Worm (Caenorhabditis elegans) whole organism, L1 larva: ENCODE measurements around the gene C54D10.3.

Source experiments
- Y116A8C.19 ChIP-seq: sonication (generic microtip); optimal IDR thresholded peaks from 2 replicates; lab custom pipeline; 2016; ENCODE audit warnings: missing compliant biosample characterization, missing genetic modification characterization, borderline replicate concordance
- aha-1 ChIP-seq: fragments of 150-350 bp; optimal IDR thresholded peaks from 2 replicates; lab custom pipeline; 2014; ENCODE audit warnings: missing biosample characterization, missing genetic modification characterization
- alr-1 ChIP-seq: fragments of 200-800 bp; sonication (Bioruptor generic); optimal IDR thresholded peaks from 2 replicates; lab custom pipeline; 2018; ENCODE audit warnings: borderline replicate concordance, mild to moderate bottlenecking, missing genetic modification characterization, missing compliant biosample characterization
- blmp-1 ChIP-seq: fragments of 150-350 bp; optimal IDR thresholded peaks from 2 replicates; lab custom pipeline; 2014; ENCODE audit warnings: missing biosample characterization, missing genetic modification characterization
- ceh-82 ChIP-seq, 3 experiments: fragments of 150-350 bp in 1 of 3; sonication (generic microtip) in 2 of 3; optimal IDR thresholded peaks; 2 replicates each; lab custom pipeline; 2014 to 2017; ENCODE audit warnings: missing biosample characterization in 3 of 3, missing genetic modification characterization in 3 of 3
- dpl-1 ChIP-seq, 3 experiments: fragments of 150-350 bp in 2 of 3; sonication (generic microtip) in 1 of 3; optimal IDR thresholded peaks; 2 replicates each; lab custom pipeline; 2014 to 2017; ENCODE audit warnings: missing biosample characterization in 3 of 3, missing genetic modification characterization in 3 of 3, missing genetic modification reagents in 3 of 3
- dsc-1 ChIP-seq: sonication (generic microtip); optimal IDR thresholded peaks from 2 replicates; lab custom pipeline; 2016; ENCODE audit warnings: mild to moderate bottlenecking, missing genetic modification characterization, missing compliant biosample characterization
- efl-1 ChIP-seq, 4 experiments: fragments of 150-350 bp; optimal IDR thresholded peaks in 3 of 4; peaks in 1 of 4; 1 replicate in 1 of 4; 2 replicates in 3 of 4; lab custom pipeline; 2014; ENCODE audit warnings: missing biosample characterization in 2 of 4, missing genetic modification characterization in 2 of 4, missing genetic modification reagents in 2 of 4
- egl-13 ChIP-seq: sonication (generic microtip); optimal IDR thresholded peaks from 2 replicates; lab custom pipeline; 2016; ENCODE audit warnings: missing genotype, missing genetic modification reagents, missing genetic modification characterization, missing compliant biosample characterization
- elt-2 ChIP-seq: sonication (generic microtip); optimal IDR thresholded peaks from 2 replicates; lab custom pipeline; 2016; ENCODE audit warnings: missing genetic modification characterization, mild to moderate bottlenecking, inconsistent platforms, missing compliant biosample characterization, missing genetic modification reagents
- elt-3 ChIP-seq, 6 experiments: fragments of 150-350 bp in 1 of 6; sonication (generic microtip); optimal IDR thresholded peaks; 2 replicates each; lab custom pipeline; 2017 to 2018; ENCODE audit warnings: missing biosample characterization in 6 of 6, missing genetic modification characterization in 6 of 6, inconsistent platforms in 1 of 6
- ets-5 ChIP-seq: fragments of 200-800 bp; sonication (Bioruptor generic); IDR thresholded peaks from 2 replicates; pipeline ENCODE4 v1.3.6; 2022; ENCODE audit warnings: missing genetic modification characterization, missing compliant biosample characterization
- fkh-10 ChIP-seq: sonication (generic microtip); optimal IDR thresholded peaks from 2 replicates; lab custom pipeline; 2017; ENCODE audit warnings: missing biosample characterization, missing genetic modification reagents, missing genetic modification characterization
- fos-1 ChIP-seq: fragments of 150-350 bp; optimal IDR thresholded peaks from 2 replicates; lab custom pipeline; 2014; ENCODE audit warnings: missing biosample characterization, missing genetic modification characterization
- grh-1 ChIP-seq: fragments of 200-800 bp; sonication (Bioruptor generic); IDR thresholded peaks from 2 replicates; pipeline ENCODE4 v1.3.6; 2022; ENCODE audit warnings: missing genetic modification reagents, missing genetic modification characterization, missing compliant biosample characterization
- hlh-17 ChIP-seq: fragments of 200-800 bp; sonication (Bioruptor generic); optimal IDR thresholded peaks from 2 replicates; lab custom pipeline; 2018; ENCODE audit warnings: missing genetic modification characterization, mild to moderate bottlenecking, missing compliant biosample characterization, moderate library complexity, borderline replicate concordance
- hpl-2 ChIP-seq: fragments of 150-350 bp; optimal IDR thresholded peaks from 2 replicates; lab custom pipeline; 2014; ENCODE audit warnings: missing biosample characterization, missing genetic modification reagents, missing genetic modification characterization
- irx-1 ChIP-seq: sonication (generic microtip); optimal IDR thresholded peaks from 2 replicates; lab custom pipeline; 2016; ENCODE audit warnings: missing genetic modification characterization, missing compliant biosample characterization
- isw-1 ChIP-seq: fragments of 200-800 bp; sonication (Bioruptor generic); IDR thresholded peaks from 2 replicates; pipeline ENCODE4 v1.3.6; 2022; ENCODE audit warnings: missing genetic modification characterization, missing compliant biosample characterization
- jun-1 ChIP-seq: fragments of 150-350 bp; optimal IDR thresholded peaks from 2 replicates; lab custom pipeline; 2014; ENCODE audit warnings: missing biosample characterization, missing genetic modification reagents, missing genetic modification characterization
- lin-13 ChIP-seq: fragments of 150-350 bp; optimal IDR thresholded peaks from 2 replicates; lab custom pipeline; 2014; ENCODE audit warnings: missing biosample characterization, missing genetic modification reagents, missing genetic modification characterization
- lin-15B ChIP-seq: fragments of 150-350 bp; sonication (generic microtip); optimal IDR thresholded peaks from 3 replicates; lab custom pipeline; 2014; ENCODE audit warnings: missing biosample characterization, missing genetic modification characterization
- lin-35 ChIP-seq, 2 experiments: fragments of 150-350 bp; optimal IDR thresholded peaks; 2 replicates each; lab custom pipeline; 2014; ENCODE audit warnings: missing biosample characterization in 2 of 2, missing genetic modification characterization in 2 of 2, missing genetic modification reagents in 2 of 2
- lin-39 ChIP-seq: fragments of 150-350 bp; optimal IDR thresholded peaks from 2 replicates; lab custom pipeline; 2014; ENCODE audit warnings: missing biosample characterization, missing genetic modification reagents, missing genetic modification characterization
- lsy-2 ChIP-seq, 2 experiments: fragments of 150-350 bp; optimal IDR thresholded peaks; 2 replicates each; lab custom pipeline; 2014; ENCODE audit warnings: missing biosample characterization in 2 of 2, missing genetic modification characterization in 2 of 2
- mdl-1 ChIP-seq, 2 experiments: fragments of 150-350 bp; optimal IDR thresholded peaks; 2 replicates each; lab custom pipeline; 2014 to 2017; ENCODE audit warnings: missing biosample characterization in 2 of 2, missing genetic modification characterization in 2 of 2, inconsistent platforms in 1 of 2
- mef-2 ChIP-seq: fragments of 150-350 bp; optimal IDR thresholded peaks from 2 replicates; lab custom pipeline; 2014; ENCODE audit warnings: missing biosample characterization, missing genetic modification characterization
- nhr-11 ChIP-seq: fragments of 150-350 bp; optimal IDR thresholded peaks from 2 replicates; lab custom pipeline; 2014; ENCODE audit warnings: missing biosample characterization, missing genetic modification characterization
- nhr-19 ChIP-seq: fragments of 200-800 bp; sonication (Bioruptor generic); conservative IDR thresholded peaks from 2 replicates; pipeline ENCODE4 v1.3.6; 2022; ENCODE audit warnings: missing genetic modification characterization, missing compliant biosample characterization
- nhr-20 ChIP-seq: sonication (generic microtip); optimal IDR thresholded peaks from 2 replicates; lab custom pipeline; 2016; ENCODE audit warnings: mild to moderate bottlenecking, missing genetic modification characterization, missing compliant biosample characterization
- nhr-28 ChIP-seq: fragments of 150-350 bp; optimal IDR thresholded peaks from 2 replicates; lab custom pipeline; 2014; ENCODE audit warnings: missing biosample characterization, missing genetic modification characterization
- nhr-47 ChIP-seq: sonication (generic microtip); optimal IDR thresholded peaks from 2 replicates; lab custom pipeline; 2016; ENCODE audit warnings: mild to moderate bottlenecking, missing genetic modification characterization, moderate library complexity, missing compliant biosample characterization
- nhr-71 ChIP-seq: sonication (generic microtip); optimal IDR thresholded peaks from 2 replicates; lab custom pipeline; 2016; ENCODE audit warnings: mild to moderate bottlenecking, missing genetic modification characterization, moderate library complexity, missing compliant biosample characterization
- nhr-90 ChIP-seq: sonication (generic microtip); optimal IDR thresholded peaks from 2 replicates; lab custom pipeline; 2016; ENCODE audit warnings: mild to moderate bottlenecking, missing genetic modification characterization, missing compliant biosample characterization; ENCODE audit not compliant: poor library complexity
- pax-3 ChIP-seq: fragments of 200-800 bp; sonication (Bioruptor generic); optimal IDR thresholded peaks from 2 replicates; lab custom pipeline; 2018; ENCODE audit warnings: mild to moderate bottlenecking, missing genetic modification characterization, moderate library complexity, missing compliant biosample characterization
- skn-1 ChIP-seq: fragments of 150-350 bp; optimal IDR thresholded peaks from 2 replicates; lab custom pipeline; 2014; ENCODE audit warnings: missing biosample characterization, missing genetic modification characterization
- snu-23 ChIP-seq: sonication (generic microtip); optimal IDR thresholded peaks from 2 replicates; lab custom pipeline; 2016; ENCODE audit warnings: missing genetic modification characterization, missing compliant biosample characterization
- sox-4 ChIP-seq: sonication (generic microtip); optimal IDR thresholded peaks from 2 replicates; lab custom pipeline; 2016; ENCODE audit warnings: missing genetic modification characterization, missing compliant biosample characterization
- sptf-1 ChIP-seq: fragments of 150-350 bp; optimal IDR thresholded peaks from 2 replicates; lab custom pipeline; 2014; ENCODE audit warnings: missing biosample characterization, missing genetic modification characterization
- swsn-7 ChIP-seq: sonication (generic microtip); optimal IDR thresholded peaks from 2 replicates; lab custom pipeline; 2016; ENCODE audit warnings: missing genetic modification characterization, missing compliant biosample characterization
- tbx-2 ChIP-seq: sonication (generic microtip); optimal IDR thresholded peaks from 2 replicates; lab custom pipeline; 2016; ENCODE audit warnings: missing genetic modification characterization, missing compliant biosample characterization
- tlp-1 ChIP-seq: fragments of 150-350 bp; optimal IDR thresholded peaks from 2 replicates; lab custom pipeline; 2014; ENCODE audit warnings: missing biosample characterization, missing genetic modification characterization
- unc-86 ChIP-seq: sonication (generic microtip); optimal IDR thresholded peaks from 2 replicates; lab custom pipeline; 2016; ENCODE audit warnings: missing genetic modification characterization, missing compliant biosample characterization
- vab-15 ChIP-seq: sonication (generic microtip); optimal IDR thresholded peaks from 2 replicates; lab custom pipeline; 2017; ENCODE audit warnings: missing genotype, mild to moderate bottlenecking, missing genetic modification characterization, missing compliant biosample characterization
- xbp-1 ChIP-seq: sonication (generic microtip); optimal IDR thresholded peaks from 2 replicates; lab custom pipeline; 2016; ENCODE audit warnings: missing genetic modification characterization, missing compliant biosample characterization
- zag-1 ChIP-seq: fragments of 150-350 bp; optimal IDR thresholded peaks from 2 replicates; lab custom pipeline; 2014; ENCODE audit warnings: missing biosample characterization, missing genetic modification characterization
- ztf-11 ChIP-seq, 2 experiments: sonication (generic microtip); optimal IDR thresholded peaks; 2 replicates each; lab custom pipeline; 2016 to 2017; ENCODE audit warnings: missing genetic modification characterization in 2 of 2, missing biosample characterization in 1 of 2, missing compliant biosample characterization in 1 of 2

The C54D10.3 gene

ce11 chrV:12395699-12396098, 22.7 kb upstream of the C54D10.3 start, which contains the start of gene twk-14:
TSS of gene twk-14 (minus strand) at chrV:12395706.
- peak; percentile 48 for TF ChIP-seq pax-3 (tag; lab: Kevin White, UChicago)
- peak; percentile 9 for TF ChIP-seq egl-13 (tag; lab: Kevin White, UChicago)
- no peak for TF ChIP-seq irx-1
- peak; percentile 90 for TF ChIP-seq dsc-1 (tag; lab: Kevin White, UChicago)

DNA sequence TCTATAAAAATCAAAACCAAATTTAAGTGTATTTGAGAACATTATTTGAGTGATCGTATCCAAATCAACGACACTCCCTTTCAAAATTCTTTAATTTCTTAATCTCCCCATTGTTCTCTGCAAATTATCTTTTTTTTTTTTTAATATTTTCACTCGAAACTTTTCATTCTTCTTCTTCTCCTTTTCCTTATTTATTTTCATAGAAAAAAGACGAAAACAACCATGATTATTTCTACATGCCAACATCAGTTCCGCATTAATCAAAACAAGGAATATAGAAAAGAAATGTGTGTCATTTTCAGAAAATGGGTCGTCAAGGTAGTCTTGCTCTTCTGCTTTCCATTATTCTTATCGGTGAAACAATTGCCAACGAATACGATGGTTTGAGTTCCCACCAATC, 20.8 kb upstream of the C54D10.3 start, which contains the start of gene K01D12.5:
Gene K01D12.5, plus strand, starts transcription at position 301 of the 400 bp plus-strand sequence.
- TF ChIP-seq lin-39 (tag; lab: Kevin White, UChicago) = no peak

ce11 chrV:12400677-12401236, 17.6 kb upstream of the C54D10.3 start, which contains the start of the genes K01D12.20 and miga-1:
TSS of gene K01D12.20 (minus strand) at chrV:12400814.
TSS of gene miga-1 (minus strand) at chrV:12400859.
- peak; percentile 31 for TF ChIP-seq tbx-2
- no peak for TF ChIP-seq ets-5 (GFP tag; lab: Robert Waterston, UW)
- TF ChIP-seq elt-3 (tag; optimal IDR thresholded peaks at IDR 0.05; lab: Kevin White, UChicago) = no peak
- TF ChIP-seq hlh-17 (GFP tag; lab: Kevin White, UChicago) = no peak
- TF ChIP-seq grh-1 (GFP tag; lab: Robert Waterston, UW) = no peak
- TF ChIP-seq lsy-2 (tag; optimal IDR thresholded peaks at IDR 0.05; lab: Kevin White, UChicago) = peak; percentile 55 to 62
- TF ChIP-seq dpl-1 (GFP tag; optimal IDR thresholded peaks at IDR 0.05; lab: Kevin White, UChicago) = peak; percentile 37 to 55 (median 46)
- TF ChIP-seq sox-4 = no peak
- no peak for TF ChIP-seq nhr-28 (tag; lab: Kevin White, UChicago)
- no peak for TF ChIP-seq mdl-1 (tag; optimal IDR thresholded peaks at IDR 0.05; lab: Kevin White, UChicago)
- peak; percentile 22 for TF ChIP-seq skn-1 (tag; lab: Kevin White, UChicago)
- TF ChIP-seq vab-15 = no peak
- TF ChIP-seq Y116A8C.19 = no peak
- TF ChIP-seq tlp-1 (tag; lab: Kevin White, UChicago) = no peak
- TF ChIP-seq elt-2 (tag; lab: Kevin White, UChicago) = peak; percentile 34
- TF ChIP-seq nhr-71 (tag; lab: Kevin White, UChicago) = peak; percentile 42
- TF ChIP-seq alr-1 (tag; lab: Kevin White, UChicago) = no peak
- TF ChIP-seq aha-1 (tag; lab: Kevin White, UChicago) = no peak
- peak in 2 of 3 experiments; percentile 8 to 11 for TF ChIP-seq ceh-82 (tag; optimal IDR thresholded peaks at IDR 0.05; lab: Kevin White, UChicago)
- TF ChIP-seq zag-1 (tag; lab: Kevin White, UChicago) = no peak
- TF ChIP-seq swsn-7 = peak; percentile 43
- TF ChIP-seq dsc-1 (tag; lab: Kevin White, UChicago) = peak; percentile 42
- TF ChIP-seq fkh-10 (GFP tag; lab: Kevin White, UChicago) = no peak
- peak; percentile 32 for TF ChIP-seq xbp-1 (tag; lab: Kevin White, UChicago)
- TF ChIP-seq lin-15B (tag; lab: Kevin White, UChicago) = peak; percentile 28
- peak; percentile 31 to 60 for TF ChIP-seq efl-1 (optimal IDR thresholded peaks at IDR 0.05; lab: Kevin White, UChicago)
- peak; percentile 50 to 93 for TF ChIP-seq efl-1 (GFP tag; optimal IDR thresholded peaks at IDR 0.05 in 1 of 2; lab: Kevin White, UChicago)
- TF ChIP-seq nhr-47 (tag; lab: Kevin White, UChicago) = peak; percentile 56
- TF ChIP-seq jun-1 = no peak
- peak; percentile 26 to 63 for TF ChIP-seq lin-35 (GFP tag; optimal IDR thresholded peaks at IDR 0.05; lab: Kevin White, UChicago)
- no peak for TF ChIP-seq hpl-2
- TF ChIP-seq mef-2 = no peak
- TF ChIP-seq fos-1 (tag; lab: Kevin White, UChicago) = no peak
- TF ChIP-seq ztf-11 (tag; optimal IDR thresholded peaks at IDR 0.05; lab: Kevin White, UChicago) = no peak
- no peak for TF ChIP-seq lin-13
- TF ChIP-seq snu-23 (GFP tag; lab: Kevin White, UChicago) = peak; percentile 57
- TF ChIP-seq nhr-11 (tag; lab: Kevin White, UChicago) = no peak
- TF ChIP-seq unc-86 (tag; lab: Kevin White, UChicago) = no peak
- TF ChIP-seq nhr-90 (tag; lab: Kevin White, UChicago) = peak; percentile 49
- no peak for TF ChIP-seq isw-1 (GFP tag; lab: Robert Waterston, UW)
- TF ChIP-seq sptf-1 (tag; lab: Kevin White, UChicago) = no peak
- TF ChIP-seq nhr-19 (GFP tag; lab: Robert Waterston, UW) = peak; percentile 22; the same call in 1 of the 2 replicates
- peak; percentile 25 for TF ChIP-seq blmp-1 (tag; lab: Kevin White, UChicago)
- peak; percentile 46 for TF ChIP-seq nhr-20 (tag; lab: Kevin White, UChicago)
